Worm (Caenorhabditis elegans): Measurements from ENCODE around the gene C31H2.4.

DNA sequence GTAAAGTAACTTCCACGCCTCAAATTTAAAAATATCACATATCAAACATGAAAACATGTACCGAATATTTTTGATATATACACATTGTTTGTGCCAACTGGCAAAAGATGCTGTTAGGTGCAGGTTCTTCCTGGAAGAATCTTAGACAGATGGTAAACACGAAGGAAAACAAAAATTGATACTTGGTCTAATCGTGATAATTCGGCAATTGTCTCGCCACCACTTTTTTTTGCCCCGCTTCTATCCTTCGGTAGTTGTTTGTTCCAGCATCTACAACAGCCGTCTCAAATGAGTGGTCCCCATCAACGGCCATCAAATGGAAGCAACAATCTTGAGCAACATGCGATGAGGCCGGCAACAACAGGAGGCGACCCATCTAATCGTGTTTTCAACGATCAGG, 38.0 kb upstream of the C31H2.4 start:
- TF ChIP-seq hnd-1 (tag; optimal IDR thresholded peaks at IDR 0.05), result no peak
- TF ChIP-seq ama-1 (optimal IDR thresholded peaks at IDR 0.05), result no peak
- TF ChIP-seq scrt-1 (GFP tag; IDR thresholded peaks at IDR 0.05), result no peak
- TF ChIP-seq pes-1 (GFP tag; IDR thresholded peaks at IDR 0.05), result no peak
- no peak for TF ChIP-seq ceh-36 (tag; optimal IDR thresholded peaks at IDR 0.05)
- TF ChIP-seq aly-1 (tag; optimal IDR thresholded peaks at IDR 0.05), result no peak
- TF ChIP-seq hmg-4 (GFP tag; optimal IDR thresholded peaks at IDR 0.05), result no peak
- TF ChIP-seq sea-1 (GFP tag; conservative IDR thresholded peaks at IDR 0.05), result no peak
- TF ChIP-seq ceh-13 (GFP tag; optimal IDR thresholded peaks at IDR 0.05), result no peak
- no peak for TF ChIP-seq B0310.2 (tag; optimal IDR thresholded peaks at IDR 0.05)
- no peak for TF ChIP-seq hmbx-1 (tag; optimal IDR thresholded peaks at IDR 0.05)
- TF ChIP-seq F13C5.2 (tag; optimal IDR thresholded peaks at IDR 0.05), result no peak
- no peak for TF ChIP-seq ets-7 (tag; optimal IDR thresholded peaks at IDR 0.05)

Data from whole organism, early embryonic.